Worm (Caenorhabditis elegans) whole organism, L4 larva: ENCODE data around the gene C05C12.5.

Experiments
- F49E8.2 ChIP-seq: sonication (generic microtip); optimal IDR thresholded peaks from 2 replicates; lab custom pipeline; 2016; ENCODE audit warnings: missing compliant biosample characterization, mild to moderate bottlenecking, missing genetic modification characterization, borderline replicate concordance
- R02D3.7 ChIP-seq: fragments of 150-350 bp; sonication (generic microtip); optimal IDR thresholded peaks from 3 replicates; lab custom pipeline; 2014; ENCODE audit warnings: missing biosample characterization, missing genetic modification characterization
- daf-8 ChIP-seq: fragments of 200-800 bp; sonication (Bioruptor generic); IDR thresholded peaks from 2 replicates; pipeline ENCODE4 v1.3.6; 2022; ENCODE audit warnings: missing genetic modification characterization, missing compliant biosample characterization
- mdl-1 ChIP-seq, 2 experiments: fragments of 150-350 bp in 1 of 2; sonication (generic microtip) in 1 of 2; optimal IDR thresholded peaks; 2 replicates each; lab custom pipeline; 2014 to 2017; ENCODE audit warnings: missing biosample characterization in 2 of 2, missing genetic modification characterization in 2 of 2
- mxl-2 ChIP-seq: fragments of 200-800 bp; sonication (Bioruptor generic); conservative IDR thresholded peaks from 2 replicates; pipeline ENCODE4 v1.3.6; 2022; ENCODE audit warnings: missing genetic modification reagents, missing genetic modification characterization, missing compliant biosample characterization
- nhr-48 ChIP-seq: sonication (generic microtip); optimal IDR thresholded peaks from 2 replicates; lab custom pipeline; 2016; ENCODE audit warnings: mild to moderate bottlenecking, missing genetic modification characterization, missing compliant biosample characterization
- set-16 ChIP-seq: fragments of 200-800 bp; sonication (Bioruptor generic); IDR thresholded peaks from 2 replicates; pipeline ENCODE4 v1.3.6; 2022; ENCODE audit warnings: missing genetic modification reagents, missing genetic modification characterization, missing compliant biosample characterization
- tag-97 ChIP-seq: fragments of 200-800 bp; sonication (Bioruptor generic); IDR thresholded peaks from 2 replicates; pipeline ENCODE4 v1.3.6; 2022; ENCODE audit warnings: missing genetic modification characterization, missing compliant biosample characterization
- unc-130 ChIP-seq: sonication (generic microtip); optimal IDR thresholded peaks from 2 replicates; lab custom pipeline; 2016; ENCODE audit warnings: missing genetic modification reagents, missing genetic modification characterization, missing compliant biosample characterization
- zag-1 ChIP-seq: fragments of 150-350 bp; optimal IDR thresholded peaks from 2 replicates; lab custom pipeline; 2014; ENCODE audit warnings: missing biosample characterization, missing genetic modification characterization
- zfp-3 ChIP-seq: fragments of 200-800 bp; sonication (Bioruptor generic); conservative IDR thresholded peaks from 2 replicates; pipeline ENCODE4 v1.3.6; 2022; ENCODE audit warnings: missing genetic modification reagents, missing genetic modification characterization, missing compliant biosample characterization
- ztf-11 ChIP-seq: fragments of 150-350 bp; optimal IDR thresholded peaks from 2 replicates; lab custom pipeline; 2014; ENCODE audit warnings: missing biosample characterization, missing genetic modification characterization

DNA sequence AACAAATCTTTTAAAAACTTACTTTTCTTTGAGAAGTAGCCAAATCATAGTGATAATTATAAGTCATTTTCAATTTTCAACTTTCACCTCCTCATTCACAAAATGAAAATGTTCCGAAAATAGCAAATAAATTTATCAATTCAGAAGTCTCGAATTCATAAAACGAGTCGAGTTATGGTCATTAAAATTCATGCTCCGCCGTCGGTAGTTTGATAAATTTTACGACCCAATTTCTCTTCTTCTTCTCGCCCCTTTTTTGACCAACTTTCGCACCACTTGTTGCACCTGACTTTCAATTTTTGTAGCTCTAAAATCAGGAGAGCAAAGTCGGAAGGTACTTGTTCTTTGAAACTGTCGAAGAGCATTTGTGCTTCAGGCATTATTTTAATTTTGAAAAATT lies 30.9 kb downstream of the C05C12.5 start, which contains the start of gene best-7:
- TF ChIP-seq tag-97 (GFP tag; lab: Robert Waterston, UW) (no peak), mdl-1 (tag; optimal IDR thresholded peaks at IDR 0.05; lab: Kevin White, UChicago) (no peak), daf-8 (GFP tag; lab: Robert Waterston, UW) (no peak), zfp-3 (GFP tag; lab: Robert Waterston, UW) (no peak), zag-1 (no peak), mxl-2 (no peak), set-16 (no peak), R02D3.7 (tag; lab: Kevin White, UChicago) (no peak), ztf-11 (no peak), unc-130 (GFP tag; lab: Kevin White, UChicago) (no peak), F49E8.2 (tag; lab: Kevin White, UChicago) (no peak), nhr-48 (tag; lab: Kevin White, UChicago) (no peak)
